Worm (Caenorhabditis elegans) whole organism, L4 larva: ENCODE data around the gene T24H10.5.
A peak's percentile ranks its signal among the peaks of the same experiment; 100 is the strongest.

ENCODE experiments used
- D1046.2 ChIP-seq: fragments of 200-800 bp; sonication (Bioruptor generic); IDR thresholded peaks from 2 replicates; pipeline ENCODE4 v1.3.6; 2022; ENCODE audit warnings: missing genetic modification characterization, missing compliant biosample characterization
- F10B5.3 ChIP-seq: sonication (generic microtip); optimal IDR thresholded peaks from 2 replicates; lab custom pipeline; 2016; ENCODE audit warnings: mild to moderate bottlenecking, missing genetic modification characterization, missing compliant biosample characterization
- F37D6.2 ChIP-seq: sonication (generic microtip); optimal IDR thresholded peaks from 2 replicates; lab custom pipeline; 2016; ENCODE audit warnings: mild to moderate bottlenecking, missing genetic modification characterization, missing compliant biosample characterization
- R02D3.7 ChIP-seq: fragments of 150-350 bp; sonication (generic microtip); optimal IDR thresholded peaks from 3 replicates; lab custom pipeline; 2014; ENCODE audit warnings: missing biosample characterization, missing genetic modification characterization
- Y105C5A.15 ChIP-seq: fragments of 200-800 bp; sonication (Bioruptor generic); IDR thresholded peaks from 2 replicates; pipeline ENCODE4 v1.3.6; 2022; ENCODE audit warnings: missing genetic modification characterization, missing compliant biosample characterization
- Y48G9A.11 ChIP-seq: fragments of 200-800 bp; sonication (Bioruptor generic); IDR thresholded peaks from 2 replicates; pipeline ENCODE4 v1.3.6; 2022; ENCODE audit warnings: missing genetic modification reagents, missing genetic modification characterization, missing compliant biosample characterization
- Y75B8A.6 ChIP-seq: fragments of 200-800 bp; sonication (Bioruptor generic); IDR thresholded peaks from 2 replicates; pipeline ENCODE4 v1.3.6; 2022; ENCODE audit warnings: missing genetic modification reagents, missing genetic modification characterization, missing compliant biosample characterization
- ZK546.5 ChIP-seq, 2 experiments: sonication (generic microtip); optimal IDR thresholded peaks; 2 replicates each; lab custom pipeline; 2017; ENCODE audit warnings: missing biosample characterization in 2 of 2, missing genetic modification characterization in 2 of 2
- aha-1 ChIP-seq: fragments of 150-350 bp; peaks from one replicate; lab custom pipeline; 2014; ENCODE audit warnings: missing biosample characterization, missing genetic modification characterization
- aly-2 ChIP-seq: sonication (generic microtip); optimal IDR thresholded peaks from 2 replicates; lab custom pipeline; 2018; ENCODE audit warnings: missing biosample characterization, missing genetic modification characterization
- ama-1 ChIP-seq: fragments of 150-350 bp; optimal IDR thresholded peaks from 2 replicates; lab custom pipeline; 2014; ENCODE audit warnings: inconsistent platforms, mixed read lengths
- arid-1 ChIP-seq: fragments of 200-800 bp; sonication (Bioruptor generic); conservative IDR thresholded peaks from 2 replicates; pipeline ENCODE4 v1.3.6; 2022; ENCODE audit warnings: missing genetic modification reagents, missing genetic modification characterization, missing compliant biosample characterization
- ceh-20 ChIP-seq: fragments of 200-800 bp; sonication (Bioruptor generic); IDR thresholded peaks from 2 replicates; pipeline ENCODE4 v1.3.6; 2022; ENCODE audit warnings: missing genetic modification reagents, missing genetic modification characterization, missing compliant biosample characterization
- ceh-28 ChIP-seq: fragments of 150-350 bp; optimal IDR thresholded peaks from 2 replicates; lab custom pipeline; 2014; ENCODE audit warnings: missing biosample characterization, missing genetic modification reagents, missing genetic modification characterization
- ceh-44 ChIP-seq: fragments of 200-800 bp; sonication (Bioruptor generic); IDR thresholded peaks from 2 replicates; pipeline ENCODE4 v1.3.6; 2022; ENCODE audit warnings: missing genetic modification reagents, missing genetic modification characterization, missing compliant biosample characterization
- ceh-82 ChIP-seq: sonication (generic microtip); optimal IDR thresholded peaks from 2 replicates; lab custom pipeline; 2017; ENCODE audit warnings: missing biosample characterization, missing genetic modification characterization
- ctbp-1 ChIP-seq: fragments of 200-800 bp; sonication (Bioruptor generic); IDR thresholded peaks from 2 replicates; pipeline ENCODE4 v1.3.6; 2022; ENCODE audit warnings: missing genetic modification reagents, missing genetic modification characterization, missing compliant biosample characterization
- daf-12 ChIP-seq: fragments of 150-350 bp; optimal IDR thresholded peaks from 2 replicates; lab custom pipeline; 2014; ENCODE audit warnings: missing biosample characterization, missing genetic modification reagents, missing genetic modification characterization
- daf-19 ChIP-seq: fragments of 200-800 bp; sonication (Bioruptor generic); conservative IDR thresholded peaks from 2 replicates; pipeline ENCODE4 v1.3.6; 2022; ENCODE audit warnings: missing genetic modification characterization, missing compliant biosample characterization
- daf-8 ChIP-seq: fragments of 200-800 bp; sonication (Bioruptor generic); IDR thresholded peaks from 2 replicates; pipeline ENCODE4 v1.3.6; 2022; ENCODE audit warnings: missing genetic modification characterization, missing compliant biosample characterization
- dmd-8 ChIP-seq: fragments of 200-800 bp; sonication (Bioruptor generic); IDR thresholded peaks from 2 replicates; pipeline ENCODE4 v1.3.6; 2022; ENCODE audit warnings: missing genetic modification characterization, missing compliant biosample characterization
- dmd-9 ChIP-seq: fragments of 200-800 bp; sonication (Bioruptor generic); IDR thresholded peaks from 2 replicates; pipeline ENCODE4 v1.3.6; 2022; ENCODE audit warnings: missing genetic modification reagents, missing genetic modification characterization, missing compliant biosample characterization
- dpl-1 ChIP-seq: fragments of 150-350 bp; optimal IDR thresholded peaks from 2 replicates; lab custom pipeline; 2014; ENCODE audit warnings: missing biosample characterization, missing genetic modification reagents, missing genetic modification characterization
- hif-1 ChIP-seq, 2 experiments: sonication (generic microtip); optimal IDR thresholded peaks; 2 replicates each; lab custom pipeline; 2016 to 2017; ENCODE audit warnings: missing compliant biosample characterization in 2 of 2, missing genetic modification characterization in 2 of 2, missing genetic modification reagents in 2 of 2, missing genotype in 2 of 2, mild to moderate bottlenecking in 1 of 2
- hlh-11 ChIP-seq: fragments of 200-800 bp; sonication (Bioruptor generic); optimal IDR thresholded peaks from 2 replicates; lab custom pipeline; 2018; ENCODE audit warnings: mild to moderate bottlenecking, missing genetic modification characterization, missing compliant biosample characterization
- hlh-30 ChIP-seq: sonication (generic microtip); optimal IDR thresholded peaks from 2 replicates; lab custom pipeline; 2017; ENCODE audit warnings: antibody characterized with exemption, mild to moderate bottlenecking, missing genetic modification characterization, missing compliant biosample characterization; ENCODE audit not compliant: insufficient read depth
- jun-1 ChIP-seq: fragments of 150-350 bp; optimal IDR thresholded peaks from 2 replicates; lab custom pipeline; 2014; ENCODE audit warnings: missing biosample characterization, missing genetic modification reagents, missing genetic modification characterization
- lim-7 ChIP-seq: fragments of 200-800 bp; sonication (Bioruptor generic); IDR thresholded peaks from 2 replicates; pipeline ENCODE4 v1.3.6; 2022; ENCODE audit warnings: missing genetic modification characterization, missing compliant biosample characterization
- lin-13 ChIP-seq: fragments of 150-350 bp; optimal IDR thresholded peaks from 2 replicates; lab custom pipeline; 2014; ENCODE audit warnings: missing biosample characterization, missing genetic modification reagents, missing genetic modification characterization
- lin-15B ChIP-seq: fragments of 150-350 bp; sonication (generic microtip); optimal IDR thresholded peaks from 3 replicates; lab custom pipeline; 2014; ENCODE audit warnings: missing biosample characterization, missing genetic modification characterization
- lin-39 ChIP-seq: fragments of 150-350 bp; optimal IDR thresholded peaks from 2 replicates; lab custom pipeline; 2014; ENCODE audit warnings: missing biosample characterization, missing genetic modification reagents, missing genetic modification characterization
- lir-3 ChIP-seq: sonication (generic microtip); optimal IDR thresholded peaks from 2 replicates; lab custom pipeline; 2016; ENCODE audit warnings: mild to moderate bottlenecking, missing genetic modification characterization, missing compliant biosample characterization
- mep-1 ChIP-seq: fragments of 150-350 bp; sonication (generic microtip); optimal IDR thresholded peaks from 3 replicates; lab custom pipeline; 2014; ENCODE audit warnings: missing biosample characterization, missing genetic modification characterization
- mes-2 ChIP-seq: sonication (generic microtip); optimal IDR thresholded peaks from 2 replicates; lab custom pipeline; 2016; ENCODE audit warnings: missing genotype, mild to moderate bottlenecking, missing genetic modification characterization, missing compliant biosample characterization; ENCODE audit not compliant: poor library complexity, severe bottlenecking
- mxl-2 ChIP-seq: fragments of 200-800 bp; sonication (Bioruptor generic); conservative IDR thresholded peaks from 2 replicates; pipeline ENCODE4 v1.3.6; 2022; ENCODE audit warnings: missing genetic modification reagents, missing genetic modification characterization, missing compliant biosample characterization
- mxl-3 ChIP-seq: fragments of 200-800 bp; sonication (Bioruptor generic); optimal IDR thresholded peaks from 2 replicates; lab custom pipeline; 2018; ENCODE audit warnings: mild to moderate bottlenecking, missing genetic modification characterization, missing compliant biosample characterization
- nhr-102 ChIP-seq: sonication (generic microtip); optimal IDR thresholded peaks from 2 replicates; lab custom pipeline; 2016; ENCODE audit warnings: mild to moderate bottlenecking, missing genetic modification characterization, moderate library complexity, missing compliant biosample characterization
- nhr-111 ChIP-seq: fragments of 200-800 bp; sonication (Bioruptor generic); optimal IDR thresholded peaks from 2 replicates; lab custom pipeline; 2018; ENCODE audit warnings: mild to moderate bottlenecking, missing genetic modification characterization, missing compliant biosample characterization
- nhr-25 ChIP-seq: sonication (generic microtip); optimal IDR thresholded peaks from 2 replicates; lab custom pipeline; 2017; ENCODE audit warnings: missing genetic modification characterization, mild to moderate bottlenecking, missing compliant biosample characterization, antibody characterized with exemption, moderate library complexity, borderline replicate concordance; ENCODE audit not compliant: insufficient read depth
- nhr-28 ChIP-seq: fragments of 150-350 bp; optimal IDR thresholded peaks from 2 replicates; lab custom pipeline; 2014; ENCODE audit warnings: missing biosample characterization, missing genetic modification characterization
- php-3 ChIP-seq: fragments of 200-800 bp; sonication (Bioruptor generic); IDR thresholded peaks from 2 replicates; pipeline ENCODE4 v1.3.6; 2022; ENCODE audit warnings: missing genetic modification reagents, missing genetic modification characterization, missing compliant biosample characterization
- rbr-2 ChIP-seq: sonication (generic microtip); optimal IDR thresholded peaks from 2 replicates; lab custom pipeline; 2016; ENCODE audit warnings: missing genotype, missing genetic modification characterization, missing compliant biosample characterization
- sdz-12 ChIP-seq: fragments of 200-800 bp; sonication (Bioruptor generic); optimal IDR thresholded peaks from 2 replicates; lab custom pipeline; 2018; ENCODE audit warnings: mild to moderate bottlenecking, missing genetic modification characterization, missing compliant biosample characterization
- snpc-4 ChIP-seq: fragments of 150-350 bp; optimal IDR thresholded peaks from 2 replicates; lab custom pipeline; 2014; ENCODE audit warnings: missing biosample characterization, missing genetic modification characterization
- tra-1 ChIP-seq: fragments of 200-800 bp; sonication (Bioruptor generic); IDR thresholded peaks from 2 replicates; pipeline ENCODE4 v1.3.6; 2022; ENCODE audit warnings: missing genetic modification reagents, missing genetic modification characterization, missing compliant biosample characterization
- unc-39 ChIP-seq: sonication (generic microtip); optimal IDR thresholded peaks from 2 replicates; lab custom pipeline; 2017; ENCODE audit warnings: missing biosample characterization, missing genetic modification characterization
- zfp-3 ChIP-seq: fragments of 200-800 bp; sonication (Bioruptor generic); conservative IDR thresholded peaks from 2 replicates; pipeline ENCODE4 v1.3.6; 2022; ENCODE audit warnings: missing genetic modification reagents, missing genetic modification characterization, missing compliant biosample characterization
- zip-2 ChIP-seq: fragments of 150-350 bp; optimal IDR thresholded peaks from 2 replicates; lab custom pipeline; 2014; ENCODE audit warnings: missing biosample characterization, missing genetic modification characterization
- ztf-11 ChIP-seq: fragments of 150-350 bp; optimal IDR thresholded peaks from 2 replicates; lab custom pipeline; 2014; ENCODE audit warnings: missing biosample characterization, missing genetic modification characterization

T24H10.5 gene

ce11 chrII:9056215-9056819, 44.6 kb upstream of the T24H10.5 start (continued):
- no peak for TF ChIP-seq sdz-12
- TF ChIP-seq ama-1 (lab: Kevin White, UChicago) = peak; percentile 59
- TF ChIP-seq arid-1 (GFP tag; lab: Robert Waterston, UW) = peak; percentile 81
- no peak for TF ChIP-seq php-3
- TF ChIP-seq unc-39 (tag; lab: Kevin White, UChicago) = no peak
- TF ChIP-seq lim-7 (GFP tag; lab: Robert Waterston, UW) = no peak
- no peak for TF ChIP-seq dmd-9 (GFP tag; lab: Robert Waterston, UW)
- TF ChIP-seq ceh-28 (tag; lab: Kevin White, UChicago) = no peak
- no peak for TF ChIP-seq hlh-11 (tag; lab: Kevin White, UChicago)
- no peak for TF ChIP-seq ceh-44 (GFP tag; lab: Robert Waterston, UW)
- TF ChIP-seq rbr-2 = no peak
- no peak for TF ChIP-seq hlh-30
- no peak for TF ChIP-seq Y75B8A.6 (GFP tag; lab: Robert Waterston, UW)
- no peak for TF ChIP-seq nhr-25
- no peak for TF ChIP-seq ZK546.5 (tag; optimal IDR thresholded peaks at IDR 0.05; lab: Kevin White, UChicago)
- no peak for TF ChIP-seq zip-2 (tag; lab: Kevin White, UChicago)
- TF ChIP-seq mes-2 (tag; lab: Kevin White, UChicago) = no peak
- no peak for TF ChIP-seq nhr-28 (tag; lab: Kevin White, UChicago)
- TF ChIP-seq daf-12 (tag; lab: Kevin White, UChicago) = no peak
- no peak for TF ChIP-seq hif-1 (tag; optimal IDR thresholded peaks at IDR 0.05; lab: Kevin White, UChicago)
- no peak for TF ChIP-seq zfp-3
- TF ChIP-seq nhr-102 = no peak
- no peak for TF ChIP-seq F10B5.3
- no peak for TF ChIP-seq lir-3
- TF ChIP-seq tra-1 (GFP tag; lab: Robert Waterston, UW) = 0 out of 2 replicates have a peak, but pooled peaks have one; percentile 31
- no peak for TF ChIP-seq jun-1
- TF ChIP-seq dpl-1 (GFP tag; lab: Kevin White, UChicago) = no peak
- 0 out of 2 replicates have a peak, but pooled peaks have one; percentile 33 for TF ChIP-seq ctbp-1 (GFP tag; lab: Robert Waterston, UW)
- no peak for TF ChIP-seq snpc-4 (tag; lab: Kevin White, UChicago)
- no peak for TF ChIP-seq lin-13
- TF ChIP-seq daf-19 (GFP tag; lab: Robert Waterston, UW) = 0 out of 2 replicates have a peak, but pooled peaks have one; percentile 18
- no peak for TF ChIP-seq R02D3.7 (tag; lab: Kevin White, UChicago)
- no peak for TF ChIP-seq nhr-111
- TF ChIP-seq lin-39 = no peak
- TF ChIP-seq mep-1 (tag; lab: Kevin White, UChicago) = no peak
- TF ChIP-seq aly-2 (tag; lab: Kevin White, UChicago) = no peak
- no peak for TF ChIP-seq aha-1 (tag; lab: Kevin White, UChicago)
- no peak for TF ChIP-seq mxl-3 (GFP tag; lab: Kevin White, UChicago)
- TF ChIP-seq daf-8 (GFP tag; lab: Robert Waterston, UW) = no peak
- TF ChIP-seq ceh-82 (tag; lab: Kevin White, UChicago) = no peak
- no peak for TF ChIP-seq lin-15B (tag; lab: Kevin White, UChicago)
- TF ChIP-seq mxl-2 (GFP tag; lab: Robert Waterston, UW) = no peak
- TF ChIP-seq Y105C5A.15 (GFP tag; lab: Robert Waterston, UW) = no peak
- no peak for TF ChIP-seq ztf-11 (tag; lab: Kevin White, UChicago)
- TF ChIP-seq ceh-20 = no peak
- TF ChIP-seq F37D6.2 (tag; lab: Kevin White, UChicago) = no peak
- peak; percentile 70 for TF ChIP-seq Y48G9A.11 (GFP tag; lab: Robert Waterston, UW)
- TF ChIP-seq D1046.2 (GFP tag; lab: Robert Waterston, UW) = 0 out of 2 replicates have a peak, but pooled peaks have one; percentile 8
- TF ChIP-seq dmd-8 = peak; percentile 65; the same call in 1 of the 2 replicates
